Worm (Caenorhabditis elegans) whole organism, L1 larva: ENCODE measurements around the gene nspd-9.

Experiments
- C04F5.9 ChIP-seq: sonication (generic microtip); optimal IDR thresholded peaks from 2 replicates; lab custom pipeline; 2016; ENCODE audit warnings: missing genetic modification characterization, missing compliant biosample characterization
- Y116A8C.19 ChIP-seq: sonication (generic microtip); optimal IDR thresholded peaks from 2 replicates; lab custom pipeline; 2016; ENCODE audit warnings: missing compliant biosample characterization, missing genetic modification characterization, borderline replicate concordance
- ceh-90 ChIP-seq: sonication (generic microtip); optimal IDR thresholded peaks from 2 replicates; lab custom pipeline; 2016; ENCODE audit warnings: missing genetic modification characterization, missing compliant biosample characterization
- dpl-1 ChIP-seq, 3 experiments: fragments of 150-350 bp in 2 of 3; sonication (generic microtip) in 1 of 3; optimal IDR thresholded peaks; 2 replicates each; lab custom pipeline; 2014 to 2017; ENCODE audit warnings: missing biosample characterization in 3 of 3, missing genetic modification characterization in 3 of 3, missing genetic modification reagents in 3 of 3
- efl-1 ChIP-seq, 4 experiments: fragments of 150-350 bp; optimal IDR thresholded peaks in 3 of 4; peaks in 1 of 4; 1 replicate in 1 of 4; 2 replicates in 3 of 4; lab custom pipeline; 2014; ENCODE audit warnings: missing biosample characterization in 2 of 4, missing genetic modification characterization in 2 of 4, missing genetic modification reagents in 2 of 4
- egl-27 ChIP-seq, 2 experiments: fragments of 150-350 bp in 1 of 2; sonication (generic microtip); optimal IDR thresholded peaks; 3 replicates each; lab custom pipeline; 2017 to 2018; ENCODE audit warnings: missing biosample characterization in 2 of 2, missing genetic modification characterization in 2 of 2, missing genetic modification reagents in 2 of 2
- elt-3 ChIP-seq, 6 experiments: fragments of 150-350 bp in 1 of 6; sonication (generic microtip); optimal IDR thresholded peaks; 2 replicates each; lab custom pipeline; 2017 to 2018; ENCODE audit warnings: missing biosample characterization in 6 of 6, missing genetic modification characterization in 6 of 6, inconsistent platforms in 1 of 6
- fkh-4 ChIP-seq: sonication (generic microtip); optimal IDR thresholded peaks from 2 replicates; lab custom pipeline; 2016; ENCODE audit warnings: missing compliant biosample characterization, missing genetic modification characterization, borderline replicate concordance
- fos-1 ChIP-seq: fragments of 150-350 bp; optimal IDR thresholded peaks from 2 replicates; lab custom pipeline; 2014; ENCODE audit warnings: missing biosample characterization, missing genetic modification characterization
- hlh-4 ChIP-seq: sonication (generic microtip); optimal IDR thresholded peaks from 2 replicates; lab custom pipeline; 2016; ENCODE audit warnings: mild to moderate bottlenecking, missing genetic modification characterization, missing compliant biosample characterization
- hpl-2 ChIP-seq: fragments of 150-350 bp; optimal IDR thresholded peaks from 2 replicates; lab custom pipeline; 2014; ENCODE audit warnings: missing biosample characterization, missing genetic modification reagents, missing genetic modification characterization
- lin-14 ChIP-seq: fragments of 200-800 bp; sonication (Bioruptor generic); optimal IDR thresholded peaks from 2 replicates; lab custom pipeline; 2018; ENCODE audit warnings: mild to moderate bottlenecking, missing genetic modification characterization, moderate library complexity, missing compliant biosample characterization
- lir-3 ChIP-seq: sonication (generic microtip); optimal IDR thresholded peaks from 2 replicates; lab custom pipeline; 2016; ENCODE audit warnings: mild to moderate bottlenecking, missing genetic modification characterization, moderate library complexity, missing compliant biosample characterization; ENCODE audit not compliant: poor library complexity
- lsy-2 ChIP-seq, 2 experiments: fragments of 150-350 bp; optimal IDR thresholded peaks; 2 replicates each; lab custom pipeline; 2014; ENCODE audit warnings: missing biosample characterization in 2 of 2, missing genetic modification characterization in 2 of 2
- mab-9 ChIP-seq: fragments of 200-800 bp; sonication (Bioruptor generic); IDR thresholded peaks from 2 replicates; pipeline ENCODE4 v1.3.6; 2022; ENCODE audit warnings: missing genetic modification reagents, missing genetic modification characterization, missing compliant biosample characterization
- nhr-12 ChIP-seq: sonication (generic microtip); optimal IDR thresholded peaks from 2 replicates; lab custom pipeline; 2017; ENCODE audit warnings: missing biosample characterization, missing genetic modification characterization
- nhr-19 ChIP-seq: fragments of 200-800 bp; sonication (Bioruptor generic); conservative IDR thresholded peaks from 2 replicates; pipeline ENCODE4 v1.3.6; 2022; ENCODE audit warnings: missing genetic modification characterization, missing compliant biosample characterization
- nhr-20 ChIP-seq: sonication (generic microtip); optimal IDR thresholded peaks from 2 replicates; lab custom pipeline; 2016; ENCODE audit warnings: mild to moderate bottlenecking, missing genetic modification characterization, missing compliant biosample characterization
- nhr-237 ChIP-seq: fragments of 150-350 bp; optimal IDR thresholded peaks from 2 replicates; lab custom pipeline; 2014; ENCODE audit warnings: missing biosample characterization, missing genetic modification characterization
- nhr-28 ChIP-seq: fragments of 150-350 bp; optimal IDR thresholded peaks from 2 replicates; lab custom pipeline; 2014; ENCODE audit warnings: missing biosample characterization, missing genetic modification characterization
- nhr-71 ChIP-seq: sonication (generic microtip); optimal IDR thresholded peaks from 2 replicates; lab custom pipeline; 2016; ENCODE audit warnings: mild to moderate bottlenecking, missing genetic modification characterization, moderate library complexity, missing compliant biosample characterization
- nhr-76 ChIP-seq: sonication (generic microtip); optimal IDR thresholded peaks from 2 replicates; lab custom pipeline; 2017; ENCODE audit warnings: missing biosample characterization, missing genetic modification characterization
- pag-3 ChIP-seq: sonication (generic microtip); optimal IDR thresholded peaks from 2 replicates; lab custom pipeline; 2017; ENCODE audit warnings: missing genetic modification characterization, mild to moderate bottlenecking, missing compliant biosample characterization, antibody characterized with exemption, borderline replicate concordance; ENCODE audit not compliant: insufficient read depth
- pqm-1 ChIP-seq: sonication (generic microtip); optimal IDR thresholded peaks from 3 replicates; lab custom pipeline; 2017; ENCODE audit warnings: missing biosample characterization, missing genetic modification characterization
- skn-1 ChIP-seq: fragments of 150-350 bp; optimal IDR thresholded peaks from 2 replicates; lab custom pipeline; 2014; ENCODE audit warnings: missing biosample characterization, missing genetic modification characterization
- sup-37 ChIP-seq: fragments of 200-800 bp; sonication (Bioruptor generic); optimal IDR thresholded peaks from 2 replicates; lab custom pipeline; 2018; ENCODE audit warnings: mild to moderate bottlenecking, missing genetic modification characterization, missing compliant biosample characterization
- swsn-7 ChIP-seq: sonication (generic microtip); optimal IDR thresholded peaks from 2 replicates; lab custom pipeline; 2016; ENCODE audit warnings: missing genetic modification characterization, missing compliant biosample characterization
- tbx-2 ChIP-seq: sonication (generic microtip); optimal IDR thresholded peaks from 2 replicates; lab custom pipeline; 2016; ENCODE audit warnings: missing genetic modification characterization, missing compliant biosample characterization
- tlp-1 ChIP-seq: fragments of 150-350 bp; optimal IDR thresholded peaks from 2 replicates; lab custom pipeline; 2014; ENCODE audit warnings: missing biosample characterization, missing genetic modification characterization
- unc-130 ChIP-seq: fragments of 150-350 bp; optimal IDR thresholded peaks from 2 replicates; lab custom pipeline; 2017; ENCODE audit warnings: missing biosample characterization, missing genetic modification characterization, inconsistent platforms
- unc-30 ChIP-seq: sonication (generic microtip); optimal IDR thresholded peaks from 2 replicates; lab custom pipeline; 2017; ENCODE audit warnings: missing biosample characterization, missing genetic modification characterization
- unc-62 ChIP-seq: fragments of 150-350 bp; optimal IDR thresholded peaks from 2 replicates; lab custom pipeline; 2014; ENCODE audit warnings: missing biosample characterization, missing genetic modification reagents, missing genetic modification characterization
- unc-86 ChIP-seq: sonication (generic microtip); optimal IDR thresholded peaks from 2 replicates; lab custom pipeline; 2016; ENCODE audit warnings: missing genetic modification characterization, missing compliant biosample characterization
- xbp-1 ChIP-seq: sonication (generic microtip); optimal IDR thresholded peaks from 2 replicates; lab custom pipeline; 2016; ENCODE audit warnings: missing genetic modification characterization, missing compliant biosample characterization
- zag-1 ChIP-seq: fragments of 150-350 bp; optimal IDR thresholded peaks from 2 replicates; lab custom pipeline; 2014; ENCODE audit warnings: missing biosample characterization, missing genetic modification characterization
- ztf-11 ChIP-seq, 2 experiments: sonication (generic microtip); optimal IDR thresholded peaks; 2 replicates each; lab custom pipeline; 2016 to 2017; ENCODE audit warnings: missing genetic modification characterization in 2 of 2, missing biosample characterization in 1 of 2, missing compliant biosample characterization in 1 of 2

nspd-9 gene

ce11 chrIII:4861744-4862401, 31.8 kb upstream of the nspd-9 start, which contains the start of the genes C35D10.10 and C35D10.5 (continued):
- TF ChIP-seq hlh-4 (tag; lab: Kevin White, UChicago): no peak
- TF ChIP-seq tlp-1: no peak
- peak; percentile 62 for TF ChIP-seq lir-3
- no peak for TF ChIP-seq unc-30 (tag; lab: Kevin White, UChicago)
- TF ChIP-seq sup-37: no peak
- no peak for TF ChIP-seq egl-27 (tag; optimal IDR thresholded peaks at IDR 0.05; lab: Kevin White, UChicago)
- TF ChIP-seq xbp-1 (tag; lab: Kevin White, UChicago): no peak
- no peak for TF ChIP-seq nhr-12
- TF ChIP-seq skn-1: no peak
- TF ChIP-seq dpl-1 (GFP tag; optimal IDR thresholded peaks at IDR 0.05; lab: Kevin White, UChicago): peak in 2 of 3 experiments; percentile 4 to 17
- TF ChIP-seq nhr-237 (tag; lab: Kevin White, UChicago): no peak
- TF ChIP-seq tbx-2 (tag; lab: Kevin White, UChicago): peak; percentile 20
- peak; percentile 12 for TF ChIP-seq nhr-20 (tag; lab: Kevin White, UChicago)
- no peak for TF ChIP-seq mab-9 (GFP tag; lab: Robert Waterston, UW)
- TF ChIP-seq lsy-2 (tag; optimal IDR thresholded peaks at IDR 0.05; lab: Kevin White, UChicago): peak in 1 of 2 experiments; percentile 35
- TF ChIP-seq nhr-71 (tag; lab: Kevin White, UChicago): peak; percentile 34
- TF ChIP-seq nhr-76 (tag; lab: Kevin White, UChicago): no peak
- TF ChIP-seq unc-86: no peak
- no peak for TF ChIP-seq zag-1 (tag; lab: Kevin White, UChicago)
- TF ChIP-seq ceh-90 (tag; lab: Kevin White, UChicago): peak; percentile 81
- TF ChIP-seq swsn-7 (tag; lab: Kevin White, UChicago): no peak
- TF ChIP-seq fkh-4 (tag; lab: Kevin White, UChicago): no peak
- TF ChIP-seq elt-3 (tag; optimal IDR thresholded peaks at IDR 0.05; lab: Kevin White, UChicago): no peak
- no peak for TF ChIP-seq lin-14 (GFP tag; lab: Kevin White, UChicago)

- TF ChIP-seq efl-1 (optimal IDR thresholded peaks at IDR 0.05; lab: Kevin White, UChicago) (no peak), efl-1 (GFP tag; optimal IDR thresholded peaks at IDR 0.05 in 1 of 2; lab: Kevin White, UChicago) (peak in 1 of 2 experiments; percentile 76), C04F5.9 (tag; lab: Kevin White, UChicago) (no peak), unc-62 (GFP tag; lab: Kevin White, UChicago) (no peak), mab-9 (GFP tag; lab: Robert Waterston, UW) (no peak), ztf-11 (tag; optimal IDR thresholded peaks at IDR 0.05; lab: Kevin White, UChicago) (no peak), pqm-1 (tag; lab: Kevin White, UChicago) (no peak), hpl-2 (GFP tag; lab: Kevin White, UChicago) (no peak)
These were observed 28.9 kb upstream of the nspd-9 start, which contains the start of gene C35D10.6 for ce11 chrIII:4859039-4859438. TSS of gene C35D10.6 (plus strand) at chrIII:4859339.

- no peak for TF ChIP-seq dpl-1 (GFP tag; optimal IDR thresholded peaks at IDR 0.05; lab: Kevin White, UChicago)
- TF ChIP-seq fos-1: no peak
- no peak for TF ChIP-seq pag-3 (tag; lab: Kevin White, UChicago)
- TF ChIP-seq lir-3: no peak
- no peak for TF ChIP-seq nhr-19 (GFP tag; lab: Robert Waterston, UW)
- no peak for TF ChIP-seq unc-130 (tag; lab: Kevin White, UChicago)
- TF ChIP-seq nhr-28 (tag; lab: Kevin White, UChicago): no peak
These were observed 26.9 kb upstream of the nspd-9 start for ce11 chrIII:4856992-4857391.

DNA sequence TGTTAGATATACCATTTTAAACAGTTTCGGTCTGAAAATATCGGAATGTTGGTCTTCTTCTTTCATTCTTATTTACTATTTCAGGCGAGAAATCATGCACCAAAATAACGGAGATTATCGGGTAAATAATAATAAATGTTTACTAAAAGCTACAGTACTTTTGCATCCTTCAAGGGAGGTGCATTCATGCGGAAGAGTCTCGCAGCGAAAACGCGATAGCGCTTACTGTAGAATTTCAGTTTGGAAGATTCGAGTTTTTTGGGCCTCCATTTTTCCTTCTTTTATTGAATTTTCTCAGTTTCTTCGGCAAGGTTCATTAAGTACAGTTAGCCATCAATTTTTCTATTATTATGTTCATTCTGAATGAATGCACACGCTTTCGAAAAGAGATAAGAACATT, 26.0 kb upstream of the nspd-9 start, which contains the start of gene C35D10.7:
Gene C35D10.7 (plus strand): TSS at position 85 of the 400 bp plus-strand sequence.
- no peak for TF ChIP-seq nhr-71 (tag; lab: Kevin White, UChicago)
- TF ChIP-seq Y116A8C.19 (tag; lab: Kevin White, UChicago): no peak
